Worm (Caenorhabditis elegans) whole organism, L2 larva: ENCODE measurements around the gene grl-10.

Source experiments
- C34F6.9 ChIP-seq: fragments of 150-350 bp; optimal IDR thresholded peaks from 2 replicates; lab custom pipeline; 2014; ENCODE audit warnings: missing biosample characterization, missing genetic modification characterization
- F13H6.1 ChIP-seq: sonication (generic microtip); optimal IDR thresholded peaks from 2 replicates; lab custom pipeline; 2016; ENCODE audit warnings: missing genetic modification characterization, missing compliant biosample characterization
- alr-1 ChIP-seq: fragments of 150-350 bp; optimal IDR thresholded peaks from 2 replicates; lab custom pipeline; 2014; ENCODE audit warnings: missing biosample characterization, missing genetic modification characterization
- aly-2 ChIP-seq: fragments of 150-350 bp; optimal IDR thresholded peaks from 2 replicates; lab custom pipeline; 2014; ENCODE audit warnings: missing biosample characterization, missing genetic modification characterization
- ama-1 ChIP-seq: fragments of 150-350 bp; optimal IDR thresholded peaks from 2 replicates; lab custom pipeline; 2018; ENCODE audit warnings: inconsistent platforms
- blmp-1 ChIP-seq: sonication (generic microtip); optimal IDR thresholded peaks from 2 replicates; lab custom pipeline; 2017; ENCODE audit warnings: missing genetic modification characterization, mild to moderate bottlenecking, missing compliant biosample characterization, antibody characterized with exemption, moderate library complexity; ENCODE audit not compliant: insufficient read depth
- ceh-82 ChIP-seq: fragments of 150-350 bp; optimal IDR thresholded peaks from 2 replicates; lab custom pipeline; 2014; ENCODE audit warnings: missing biosample characterization, missing genetic modification characterization
- crh-2 ChIP-seq: sonication (generic microtip); optimal IDR thresholded peaks from 2 replicates; lab custom pipeline; 2017; ENCODE audit warnings: missing biosample characterization, missing genetic modification characterization
- dmd-4 ChIP-seq: sonication (generic microtip); optimal IDR thresholded peaks from 2 replicates; lab custom pipeline; 2017; ENCODE audit warnings: missing biosample characterization, missing genetic modification characterization
- egl-27 ChIP-seq: sonication (generic microtip); optimal IDR thresholded peaks from 3 replicates; lab custom pipeline; 2017; ENCODE audit warnings: missing biosample characterization, missing genetic modification reagents, missing genetic modification characterization
- elt-1 ChIP-seq: fragments of 150-350 bp; optimal IDR thresholded peaks from 2 replicates; lab custom pipeline; 2014; ENCODE audit warnings: missing biosample characterization, missing genetic modification characterization
- elt-3 ChIP-seq: sonication (generic microtip); optimal IDR thresholded peaks from 2 replicates; lab custom pipeline; 2017; ENCODE audit warnings: missing biosample characterization, missing genetic modification characterization
- fos-1 ChIP-seq: fragments of 150-350 bp; optimal IDR thresholded peaks from 2 replicates; lab custom pipeline; 2014; ENCODE audit warnings: missing biosample characterization, missing genetic modification characterization
- gmeb-1 ChIP-seq: fragments of 150-350 bp; optimal IDR thresholded peaks from 2 replicates; lab custom pipeline; 2014; ENCODE audit warnings: missing biosample characterization, missing genetic modification characterization
- lin-11 ChIP-seq: fragments of 150-350 bp; sonication (generic microtip); optimal IDR thresholded peaks from 2 replicates; lab custom pipeline; 2014; ENCODE audit warnings: missing biosample characterization, missing genetic modification characterization, inconsistent platforms, mixed read lengths
- lin-13 ChIP-seq: fragments of 150-350 bp; optimal IDR thresholded peaks from 2 replicates; lab custom pipeline; 2014; ENCODE audit warnings: missing biosample characterization, missing genetic modification reagents, missing genetic modification characterization
- lin-39 ChIP-seq: fragments of 150-350 bp; optimal IDR thresholded peaks from 2 replicates; lab custom pipeline; 2014; ENCODE audit warnings: missing biosample characterization, missing genetic modification reagents, missing genetic modification characterization
- lsy-2 ChIP-seq, 2 experiments: fragments of 150-350 bp in 1 of 2; sonication (generic microtip) in 1 of 2; optimal IDR thresholded peaks; 2 replicates each; lab custom pipeline; 2014 to 2017; ENCODE audit warnings: missing biosample characterization in 2 of 2, missing genetic modification characterization in 2 of 2
- mab-5 ChIP-seq: fragments of 150-350 bp; optimal IDR thresholded peaks from 2 replicates; lab custom pipeline; 2014; ENCODE audit warnings: missing biosample characterization, missing genetic modification characterization
- mbf-1 ChIP-seq: sonication (generic microtip); optimal IDR thresholded peaks from 2 replicates; lab custom pipeline; 2017; ENCODE audit warnings: missing biosample characterization, missing genetic modification characterization
- mdl-1 ChIP-seq, 2 experiments: fragments of 150-350 bp in 1 of 2; sonication (generic microtip) in 1 of 2; optimal IDR thresholded peaks; 2 replicates each; lab custom pipeline; 2017; ENCODE audit warnings: missing biosample characterization in 2 of 2, missing genetic modification characterization in 2 of 2
- nhr-10 ChIP-seq: sonication (generic microtip); optimal IDR thresholded peaks from 2 replicates; lab custom pipeline; 2017; ENCODE audit warnings: missing biosample characterization, missing genetic modification characterization
- nhr-11 ChIP-seq: fragments of 150-350 bp; optimal IDR thresholded peaks from 2 replicates; lab custom pipeline; 2014; ENCODE audit warnings: missing biosample characterization, missing genetic modification characterization
- nhr-12 ChIP-seq: fragments of 150-350 bp; optimal IDR thresholded peaks from 2 replicates; lab custom pipeline; 2014; ENCODE audit warnings: missing biosample characterization, missing genetic modification characterization
- nhr-129 ChIP-seq: fragments of 150-350 bp; optimal IDR thresholded peaks from 2 replicates; lab custom pipeline; 2014; ENCODE audit warnings: missing biosample characterization, missing genetic modification characterization
- nhr-21 ChIP-seq: fragments of 150-350 bp; optimal IDR thresholded peaks from 2 replicates; lab custom pipeline; 2014; ENCODE audit warnings: missing biosample characterization, missing genetic modification characterization
- nhr-237 ChIP-seq: fragments of 150-350 bp; optimal IDR thresholded peaks from 2 replicates; lab custom pipeline; 2014; ENCODE audit warnings: missing biosample characterization, missing genetic modification characterization
- nhr-25 ChIP-seq: fragments of 150-350 bp; sonication (generic microtip); optimal IDR thresholded peaks from 3 replicates; lab custom pipeline; 2014; ENCODE audit warnings: missing biosample characterization, missing genetic modification characterization
- nhr-77 ChIP-seq: fragments of 150-350 bp; optimal IDR thresholded peaks from 2 replicates; lab custom pipeline; 2014; ENCODE audit warnings: missing biosample characterization, missing genetic modification characterization
- sem-4 ChIP-seq: fragments of 150-350 bp; optimal IDR thresholded peaks from 2 replicates; lab custom pipeline; 2014; ENCODE audit warnings: missing biosample characterization, missing genetic modification reagents, missing genetic modification characterization
- skn-1 ChIP-seq: sonication (generic microtip); optimal IDR thresholded peaks from 2 replicates; lab custom pipeline; 2017; ENCODE audit warnings: missing biosample characterization, missing genetic modification characterization
- sma-9 ChIP-seq, 2 experiments: fragments of 150-350 bp in 1 of 2; sonication (generic microtip) in 1 of 2; optimal IDR thresholded peaks; 2 replicates each; lab custom pipeline; 2014 to 2016; ENCODE audit warnings: missing genetic modification characterization in 2 of 2, mild to moderate bottlenecking in 1 of 2, missing biosample characterization in 1 of 2, missing compliant biosample characterization in 1 of 2, missing genetic modification reagents in 1 of 2, moderate library complexity in 1 of 2
- snpc-4 ChIP-seq: fragments of 150-350 bp; optimal IDR thresholded peaks from 2 replicates; lab custom pipeline; 2014; ENCODE audit warnings: missing biosample characterization, missing genetic modification characterization
- unc-39 ChIP-seq: fragments of 150-350 bp; optimal IDR thresholded peaks from 2 replicates; lab custom pipeline; 2014; ENCODE audit warnings: missing biosample characterization, missing genetic modification characterization
- unc-55 ChIP-seq: fragments of 150-350 bp; sonication (generic microtip); optimal IDR thresholded peaks from 3 replicates; lab custom pipeline; 2014; ENCODE audit warnings: missing biosample characterization, missing genetic modification reagents, missing genetic modification characterization
- unc-62 ChIP-seq: fragments of 150-350 bp; optimal IDR thresholded peaks from 2 replicates; lab custom pipeline; 2014; ENCODE audit warnings: missing biosample characterization, missing genetic modification reagents, missing genetic modification characterization
- zag-1 ChIP-seq: fragments of 150-350 bp; optimal IDR thresholded peaks from 2 replicates; lab custom pipeline; 2014; ENCODE audit warnings: missing biosample characterization, missing genetic modification characterization
- ztf-11 ChIP-seq: sonication (generic microtip); optimal IDR thresholded peaks from 2 replicates; lab custom pipeline; 2017; ENCODE audit warnings: missing biosample characterization, missing genetic modification characterization
- ztf-4 ChIP-seq: fragments of 150-350 bp; optimal IDR thresholded peaks from 2 replicates; lab custom pipeline; 2014; ENCODE audit warnings: missing biosample characterization, missing genetic modification characterization

Gene grl-10

ce11 chrV:7810591-7810990, 36.2 kb downstream of the grl-10 start:
- TF ChIP-seq nhr-10 (tag; lab: Kevin White, UChicago): no peak
- no peak for TF ChIP-seq crh-2 (tag; lab: Kevin White, UChicago)
- TF ChIP-seq unc-62 (GFP tag; lab: Kevin White, UChicago): no peak
- TF ChIP-seq F13H6.1: no peak
- TF ChIP-seq sem-4 (tag; lab: Kevin White, UChicago): no peak
- no peak for TF ChIP-seq alr-1 (tag; lab: Kevin White, UChicago)
- TF ChIP-seq dmd-4: no peak
- no peak for TF ChIP-seq elt-1 (tag; lab: Kevin White, UChicago)
- no peak for TF ChIP-seq lin-11 (tag; lab: Kevin White, UChicago)
- no peak for TF ChIP-seq nhr-11 (tag; lab: Kevin White, UChicago)
- no peak for TF ChIP-seq nhr-237 (tag; lab: Kevin White, UChicago)
- TF ChIP-seq fos-1: no peak
- TF ChIP-seq nhr-77 (tag; lab: Kevin White, UChicago): no peak
- no peak for TF ChIP-seq gmeb-1 (tag; lab: Kevin White, UChicago)
- TF ChIP-seq C34F6.9: no peak
- TF ChIP-seq skn-1 (tag; lab: Kevin White, UChicago): no peak
- TF ChIP-seq blmp-1 (tag; lab: Kevin White, UChicago): no peak
- TF ChIP-seq unc-39 (tag; lab: Kevin White, UChicago): no peak
- TF ChIP-seq elt-3 (tag; lab: Kevin White, UChicago): no peak

- TF ChIP-seq sma-9 (GFP tag; optimal IDR thresholded peaks at IDR 0.05; lab: Kevin White, UChicago): peak; percentile 24
- TF ChIP-seq sma-9 (tag; optimal IDR thresholded peaks at IDR 0.05; lab: Kevin White, UChicago): no peak
- TF ChIP-seq aly-2 (tag; lab: Kevin White, UChicago): no peak
These were observed 37.4 kb downstream of the grl-10 start, which contains the start of gene ZK742.4 for ce11 chrV:7811758-7812157. Gene ZK742.4 (minus strand): TSS chrV:7811792.

- TF ChIP-seq nhr-10 (tag; lab: Kevin White, UChicago) (no peak), sem-4 (tag; lab: Kevin White, UChicago) (no peak), nhr-25 (tag; lab: Kevin White, UChicago) (no peak), ama-1 (no peak), fos-1 (no peak), nhr-77 (tag; lab: Kevin White, UChicago) (no peak), egl-27 (no peak), nhr-12 (tag; lab: Kevin White, UChicago) (no peak)
These were observed 40.3 kb downstream of the grl-10 start, which contains the start of gene ZK742.6 for ce11 chrV:7814601-7815000. Gene ZK742.6 (minus strand): TSS chrV:7814942.

DNA sequence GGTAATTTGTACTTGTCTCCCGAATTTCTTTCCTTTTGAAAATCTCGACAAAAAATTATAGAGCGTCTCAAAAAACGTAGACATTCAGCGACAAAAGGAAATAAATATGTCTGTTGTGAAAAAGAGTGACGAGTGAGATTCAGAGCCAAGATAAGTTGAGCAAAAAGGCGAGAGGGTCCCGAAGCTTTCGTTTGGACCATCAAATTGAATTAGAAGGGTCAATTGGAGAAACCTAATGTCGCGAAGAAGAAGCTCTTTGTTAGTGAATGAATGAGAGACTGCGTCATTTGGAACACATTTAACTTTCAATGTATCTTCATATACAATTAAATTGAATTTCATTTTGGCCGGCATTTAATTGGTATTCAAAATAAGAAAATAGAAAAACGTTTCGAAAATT, 42.1 kb downstream of the grl-10 start:
- TF ChIP-seq sem-4 (tag; lab: Kevin White, UChicago): no peak
- no peak for TF ChIP-seq blmp-1 (tag; lab: Kevin White, UChicago)
- no peak for TF ChIP-seq ceh-82 (tag; lab: Kevin White, UChicago)
- no peak for TF ChIP-seq nhr-10 (tag; lab: Kevin White, UChicago)
- no peak for TF ChIP-seq dmd-4
- TF ChIP-seq, all 48 proteins: peak for 0

DNA sequence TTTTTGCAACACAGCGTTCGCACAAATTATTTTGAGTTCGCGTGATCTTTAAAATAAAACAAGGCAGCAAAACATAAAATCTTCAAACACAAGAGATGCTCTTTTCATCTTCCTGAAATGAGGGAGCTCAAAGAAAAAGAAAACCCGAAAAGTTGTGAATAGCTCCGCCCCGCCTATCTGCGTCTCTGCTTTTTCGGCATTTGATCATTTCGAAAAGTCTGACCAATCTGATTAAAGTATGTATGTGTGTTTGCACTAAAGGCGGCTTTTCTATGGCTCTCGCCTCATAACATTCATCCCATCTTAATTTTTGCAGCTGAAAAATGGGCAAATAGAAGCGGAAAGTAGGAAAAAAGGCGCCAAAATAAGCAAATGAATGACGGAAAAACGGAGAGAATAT, 45.2 kb downstream of the grl-10 start:
- TF ChIP-seq lin-39: no peak
- TF ChIP-seq unc-55 (GFP tag; lab: Kevin White, UChicago): peak; percentile 21
- TF ChIP-seq C34F6.9: peak; percentile 13
- TF ChIP-seq gmeb-1 (tag; lab: Kevin White, UChicago): no peak
- no peak for TF ChIP-seq zag-1 (tag; lab: Kevin White, UChicago)
- no peak for TF ChIP-seq nhr-21 (tag; lab: Kevin White, UChicago)

DNA sequence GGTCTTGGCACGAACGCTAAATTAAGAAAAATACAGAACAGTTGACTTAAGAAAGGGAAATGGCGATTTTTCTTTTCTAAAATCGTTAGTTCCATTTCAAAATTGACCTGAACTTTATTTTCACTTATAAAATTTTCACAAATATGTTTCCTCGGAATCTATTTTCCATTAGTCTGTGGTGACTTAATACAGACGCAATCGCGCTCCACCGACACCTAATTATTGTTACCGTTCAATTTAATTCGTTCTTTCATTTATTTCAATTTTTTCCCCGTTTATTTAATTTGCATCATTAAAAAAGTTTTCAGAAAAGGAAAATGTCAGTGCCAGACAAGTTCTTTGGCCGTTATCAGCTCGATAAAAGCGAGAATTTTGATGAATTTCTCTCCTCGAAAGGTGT, 45.9 kb downstream of the grl-10 start, which contains the start of gene lbp-4:
Gene lbp-4, plus strand, starts transcription at position 309 of the 400 bp plus-strand sequence.
- TF ChIP-seq gmeb-1 (tag; lab: Kevin White, UChicago) (peak; percentile 27), elt-3 (tag; lab: Kevin White, UChicago) (no peak), alr-1 (tag; lab: Kevin White, UChicago) (no peak), nhr-237 (tag; lab: Kevin White, UChicago) (no peak), mbf-1 (no peak), fos-1 (peak; percentile 50), nhr-10 (tag; lab: Kevin White, UChicago) (no peak), mdl-1 (tag; optimal IDR thresholded peaks at IDR 0.05; lab: Kevin White, UChicago) (no peak), lin-13 (GFP tag; lab: Kevin White, UChicago) (no peak), skn-1 (tag; lab: Kevin White, UChicago) (no peak), lin-11 (tag; lab: Kevin White, UChicago) (no peak), unc-62 (GFP tag; lab: Kevin White, UChicago) (no peak), lsy-2 (tag; optimal IDR thresholded peaks at IDR 0.05; lab: Kevin White, UChicago) (peak in 1 of 2 experiments; percentile 64), ztf-4 (tag; lab: Kevin White, UChicago) (no peak), sma-9 (GFP tag; optimal IDR thresholded peaks at IDR 0.05; lab: Kevin White, UChicago) (peak; percentile 7), sma-9 (tag; optimal IDR thresholded peaks at IDR 0.05; lab: Kevin White, UChicago) (no peak), dmd-4 (no peak), nhr-12 (tag; lab: Kevin White, UChicago) (no peak), nhr-21 (tag; lab: Kevin White, UChicago) (no peak), nhr-129 (tag; lab: Kevin White, UChicago) (peak; percentile 24), snpc-4 (tag; lab: Kevin White, UChicago) (no peak), ztf-11 (tag; lab: Kevin White, UChicago) (no peak), nhr-77 (tag; lab: Kevin White, UChicago) (no peak), mab-5 (tag; lab: Kevin White, UChicago) (no peak), aly-2 (tag; lab: Kevin White, UChicago) (no peak), unc-39 (tag; lab: Kevin White, UChicago) (no peak), egl-27 (no peak), elt-1 (tag; lab: Kevin White, UChicago) (no peak), sem-4 (tag; lab: Kevin White, UChicago) (no peak), nhr-25 (tag; lab: Kevin White, UChicago) (no peak), ama-1 (no peak)
